Worm (Caenorhabditis elegans) whole organism, L4 larva: ENCODE results near the gene lin-36.

Experiments
- ceh-44 ChIP-seq: fragments of 200-800 bp; sonication (Bioruptor generic); IDR thresholded peaks from 2 replicates; pipeline ENCODE4 v1.3.6; 2022; ENCODE audit warnings: missing genetic modification reagents, missing genetic modification characterization, missing compliant biosample characterization
- dmd-6 ChIP-seq: fragments of 200-800 bp; sonication (Bioruptor generic); IDR thresholded peaks from 2 replicates; pipeline ENCODE4 v1.3.6; 2022; ENCODE audit warnings: missing genetic modification reagents, missing genetic modification characterization, missing compliant biosample characterization
- duxl-1 ChIP-seq: sonication (generic microtip); optimal IDR thresholded peaks from 2 replicates; lab custom pipeline; 2016; ENCODE audit warnings: mild to moderate bottlenecking, missing genetic modification characterization, moderate library complexity, missing compliant biosample characterization; ENCODE audit not compliant: poor library complexity
- nhr-76 ChIP-seq: fragments of 150-350 bp; optimal IDR thresholded peaks from 2 replicates; lab custom pipeline; 2014; ENCODE audit warnings: missing biosample characterization, missing genetic modification characterization
- tra-1 ChIP-seq: fragments of 200-800 bp; sonication (Bioruptor generic); IDR thresholded peaks from 2 replicates; pipeline ENCODE4 v1.3.6; 2022; ENCODE audit warnings: missing genetic modification reagents, missing genetic modification characterization, missing compliant biosample characterization

ce11 chrIII:8061114-8061513 is 40.4 kb upstream of the lin-36 start:
- TF ChIP-seq ceh-44 (GFP tag; lab: Robert Waterston, UW) (no peak), tra-1 (GFP tag; lab: Robert Waterston, UW) (no peak), nhr-76 (tag; lab: Kevin White, UChicago) (no peak), dmd-6 (no peak), duxl-1 (tag; lab: Kevin White, UChicago) (no peak)
